Worm (Caenorhabditis elegans) whole organism, L3 larva: Measurements from ENCODE around the gene F49E11.2.

Experiments
- aly-2 ChIP-seq: fragments of 150-350 bp; optimal IDR thresholded peaks from 2 replicates; lab custom pipeline; 2014; ENCODE audit warnings: missing biosample characterization, missing genetic modification characterization
- ama-1 ChIP-seq: fragments of 150-350 bp; optimal IDR thresholded peaks from 2 replicates; lab custom pipeline; 2018
- lin-39 ChIP-seq: fragments of 150-350 bp; optimal IDR thresholded peaks from 2 replicates; lab custom pipeline; 2018; ENCODE audit warnings: missing biosample characterization, missing genetic modification reagents, missing genetic modification characterization
- nhr-237 ChIP-seq: fragments of 150-350 bp; optimal IDR thresholded peaks from 2 replicates; lab custom pipeline; 2014; ENCODE audit warnings: missing biosample characterization, missing genetic modification characterization
- skn-1 ChIP-seq: fragments of 150-350 bp; optimal IDR thresholded peaks from 2 replicates; lab custom pipeline; 2014; ENCODE audit warnings: missing biosample characterization, missing genetic modification characterization
- snpc-4 ChIP-seq: fragments of 150-350 bp; optimal IDR thresholded peaks from 2 replicates; lab custom pipeline; 2014; ENCODE audit warnings: missing biosample characterization, missing genetic modification characterization
- zag-1 ChIP-seq: fragments of 150-350 bp; optimal IDR thresholded peaks from 2 replicates; lab custom pipeline; 2014; ENCODE audit warnings: missing biosample characterization, missing genetic modification characterization

DNA sequence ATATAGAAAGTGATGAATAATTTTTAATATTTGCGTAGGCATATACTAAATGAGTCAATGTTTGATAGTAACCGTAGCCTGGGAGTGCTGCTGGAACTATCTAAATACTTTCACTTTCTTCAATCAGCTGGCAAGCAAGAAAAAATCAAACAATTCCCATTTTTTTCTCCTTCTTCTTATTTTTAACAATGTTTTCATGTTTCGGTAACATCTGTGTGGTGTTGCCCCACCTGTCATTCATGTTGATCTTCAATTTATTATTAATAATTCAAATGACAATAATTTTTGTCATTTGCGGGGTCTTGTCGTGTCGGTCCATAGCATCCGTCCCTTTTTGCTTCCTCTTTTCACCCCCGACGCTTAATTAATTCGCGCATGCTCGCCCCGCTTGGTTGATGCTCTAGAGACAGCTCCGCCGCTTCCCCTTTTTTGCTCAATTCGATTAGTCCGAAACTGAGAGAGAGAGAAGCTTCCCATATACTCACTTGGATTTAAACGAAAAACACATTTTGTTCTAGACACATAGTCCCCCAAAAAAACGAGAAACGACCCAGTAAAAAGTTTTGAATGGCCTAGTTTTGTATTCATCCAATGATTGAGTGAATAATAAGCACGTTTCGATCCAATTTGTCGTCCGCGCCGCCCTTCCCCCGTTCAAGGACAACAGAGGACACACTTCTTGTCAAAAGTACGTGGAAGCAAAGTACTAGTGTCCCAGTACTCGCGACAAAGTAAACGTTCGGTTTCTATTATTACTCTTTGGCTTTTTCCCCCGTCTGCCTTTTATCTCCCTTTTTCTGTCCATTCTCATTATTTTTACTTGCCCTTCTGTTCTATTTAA is 10.8 kb downstream of the F49E11.2 start:
- TF ChIP-seq zag-1 (tag; lab: Kevin White, UChicago) (no peak), lin-39 (tag; lab: Kevin White, UChicago) (no peak), ama-1 (lab: Kevin White, UChicago) (no peak), aly-2 (tag; lab: Kevin White, UChicago) (no peak), skn-1 (no peak), nhr-237 (tag; lab: Kevin White, UChicago) (no peak), snpc-4 (no peak)
